Fruit fly (Drosophila melanogaster): ENCODE results near the gene Mps1.

Gene Mps1

DNA sequence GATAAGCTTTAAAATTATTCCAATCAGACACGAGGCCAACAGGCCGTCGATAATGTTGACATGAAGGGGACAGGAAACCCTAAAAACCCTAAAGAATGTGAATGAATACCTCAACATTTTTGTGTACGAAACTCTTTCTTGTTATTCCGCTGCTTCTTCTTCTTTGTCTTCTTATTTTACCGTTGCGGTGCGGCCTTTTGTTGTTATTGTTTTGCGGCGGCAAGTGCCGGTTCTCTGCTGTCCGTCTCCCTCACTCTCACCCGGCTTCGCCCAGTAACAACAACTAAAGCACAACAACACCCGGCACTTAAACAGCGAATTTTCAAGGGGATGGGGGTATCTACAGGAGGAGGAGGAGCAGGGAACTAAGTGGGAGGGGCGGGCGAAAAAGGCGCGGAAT is 43.3 kb downstream of the Mps1 start:
- TF ChIP-seq sd (tag; optimal IDR thresholded peaks at IDR 0.05) (peak; percentile 65), CG34422 (GFP tag; IDR thresholded peaks at IDR 0.05) (peak; percentile 11; the same call in 1 of the 3 replicates), tna (GFP tag; IDR thresholded peaks at IDR 0.05; ENCODE audit: partially characterized antibody) (no peak), pum (GFP tag; optimal IDR thresholded peaks at IDR 0.05) (no peak), insv (GFP tag; optimal IDR thresholded peaks at IDR 0.05) (peak in 1 of 2 experiments; percentile 18), kni (GFP tag; optimal IDR thresholded peaks at IDR 0.05) (peak; percentile 65), CG1832 (GFP tag; optimal IDR thresholded peaks at IDR 0.05) (peak; percentile 32), CG4360 (GFP tag; IDR thresholded peaks at IDR 0.05) (peak; percentile 64; the same call in 1 of the 2 replicates), CG17568 (GFP tag; optimal IDR thresholded peaks at IDR 0.05) (no peak), jigr1 (GFP tag; IDR thresholded peaks at IDR 0.05) (no peak), CG6791 (GFP tag; IDR thresholded peaks at IDR 0.05; ENCODE audit: partially characterized antibody) (peak; percentile 45; the same call in 1 of the 3 replicates), CG11398 (GFP tag; optimal IDR thresholded peaks at IDR 0.05) (no peak), NC2α (GFP tag; optimal IDR thresholded peaks at IDR 0.05) (no peak), CG17385 (GFP tag; optimal IDR thresholded peaks at IDR 0.05) (peak; percentile 72)

DNA sequence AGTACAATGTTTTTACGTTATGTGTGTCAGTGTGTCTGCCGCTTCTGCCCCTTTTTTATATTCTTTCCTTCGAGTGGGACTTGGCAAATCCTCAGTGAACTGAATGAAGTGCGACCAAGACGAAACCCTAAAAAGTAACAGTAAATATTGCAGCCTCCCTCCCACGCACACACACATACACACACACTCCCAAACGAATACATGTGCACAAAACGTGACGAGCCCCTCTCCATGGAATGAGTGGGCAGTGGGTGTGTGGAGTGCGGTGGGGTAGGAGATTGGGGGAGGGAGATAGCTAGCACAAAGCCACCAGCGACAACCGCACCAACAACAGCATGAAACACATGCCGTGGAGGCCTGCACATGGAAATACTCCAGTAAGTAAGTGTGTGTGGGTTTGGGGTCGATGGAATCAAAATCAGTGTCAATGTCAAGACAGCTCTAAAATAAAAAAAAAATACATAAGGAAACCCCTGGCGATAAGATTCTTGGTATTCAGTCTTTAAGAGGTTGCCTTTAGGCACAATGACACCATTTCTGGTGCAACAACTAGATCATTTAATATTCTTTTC is 43.8 kb downstream of the Mps1 start:
- TF ChIP-seq ci (GFP tag; IDR thresholded peaks at IDR 0.05) (0 out of 3 replicates have a peak, but pooled peaks have one; percentile 5), CG16779 (GFP tag; IDR thresholded peaks at IDR 0.05) (0 out of 2 replicates have a peak, but pooled peaks have one; percentile 16), abd-A (tag; optimal IDR thresholded peaks at IDR 0.05) (peak; percentile 55), CG6683 (GFP tag; optimal IDR thresholded peaks at IDR 0.05) (no peak), gcm2 (GFP tag; optimal IDR thresholded peaks at IDR 0.05) (no peak), onecut (GFP tag; IDR thresholded peaks at IDR 0.05) (no peak), CG1602 (GFP tag; optimal IDR thresholded peaks at IDR 0.05) (no peak), Stat92E (GFP tag; optimal IDR thresholded peaks at IDR 0.05) (peak in 1 of 3 experiments; percentile 12), CG18599 (GFP tag; optimal IDR thresholded peaks at IDR 0.05) (peak; percentile 11), kni (GFP tag; optimal IDR thresholded peaks at IDR 0.05) (peak; percentile 41), chinmo (GFP tag; IDR thresholded peaks at IDR 0.05; ENCODE audit: partially characterized antibody) (0 out of 4 replicates have a peak, but pooled peaks have one; percentile 40), Med (GFP tag) (peak; percentile 69), CG13296 (GFP tag; optimal IDR thresholded peaks at IDR 0.05) (no peak), Doc2 (GFP tag; IDR thresholded peaks at IDR 0.05) (no peak), Deaf1 (tag; optimal IDR thresholded peaks at IDR 0.05) (peak; percentile 41), CG8290 (GFP tag; optimal IDR thresholded peaks at IDR 0.05) (no peak), CG8290 (tag; optimal IDR thresholded peaks at IDR 0.05) (peak in 1 of 2 experiments; percentile 33), Drgx (GFP tag; IDR thresholded peaks at IDR 0.05) (0 out of 2 replicates have a peak, but pooled peaks have one; percentile 25), CG1832 (GFP tag; optimal IDR thresholded peaks at IDR 0.05) (peak; percentile 12), CG4360 (GFP tag; IDR thresholded peaks at IDR 0.05) (peak; percentile 47), CG10543 (GFP tag; optimal IDR thresholded peaks at IDR 0.05) (peak; percentile 9), CG10654 (GFP tag; optimal IDR thresholded peaks at IDR 0.05) (no peak), twi (tag; optimal IDR thresholded peaks at IDR 0.05) (peak; percentile 80), CG12769 (tag; optimal IDR thresholded peaks at IDR 0.05) (peak; percentile 21), rib (GFP tag; IDR thresholded peaks at IDR 0.05) (peak; percentile 30; the same call in 1 of the 2 replicates), crol (GFP tag; IDR thresholded peaks at IDR 0.05) (peak; percentile 97), CG6854 (GFP tag; optimal IDR thresholded peaks at IDR 0.05) (peak; percentile 9), HLH4C (GFP tag; IDR thresholded peaks at IDR 0.05; ENCODE audit: partially characterized antibody) (no peak), cwo (GFP tag; optimal IDR thresholded peaks at IDR 0.05) (peak; percentile 98), Hr78 (GFP tag; optimal IDR thresholded peaks at IDR 0.05) (peak in 1 of 2 experiments; percentile 2), ato (GFP tag; IDR thresholded peaks at IDR 0.05; ENCODE audit: partially characterized antibody) (no peak), CG7987 (GFP tag; optimal IDR thresholded peaks at IDR 0.05) (peak; percentile 83), NFAT (GFP tag; IDR thresholded peaks at IDR 0.05) (no peak), Jarid2 (GFP tag; optimal IDR thresholded peaks at IDR 0.05) (no peak), Xrp1 (GFP tag; IDR thresholded peaks at IDR 0.05) (no peak), CG17359 (tag; optimal IDR thresholded peaks at IDR 0.05) (peak; percentile 24)
